Worm (Caenorhabditis elegans): ENCODE measurements around the gene M04B2.4.
A peak's percentile ranks its signal among the peaks of the same experiment; 100 is the strongest.

M04B2.4 gene

DNA sequence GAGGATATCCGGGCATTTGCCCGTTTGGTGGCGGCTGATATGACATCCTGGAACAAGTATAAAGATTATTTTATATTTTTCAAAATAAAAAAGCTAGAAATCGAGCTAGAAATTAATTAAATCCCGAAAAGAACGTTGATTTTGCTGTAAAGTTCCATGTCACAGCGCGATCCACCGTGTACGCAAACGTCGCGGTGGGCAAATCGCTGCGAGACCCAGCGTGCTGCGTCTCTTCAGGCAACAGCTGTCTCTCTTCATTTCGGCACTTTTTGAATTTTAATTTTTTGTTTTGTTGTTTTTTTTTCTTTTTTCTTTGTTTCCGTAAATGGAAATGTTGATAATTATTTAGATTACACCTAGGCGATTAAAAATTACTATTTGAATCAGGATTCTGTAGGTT is 45.3 kb upstream of the M04B2.4 start, which contains the start of gene sec-24.1 (continued):
- TF ChIP-seq Y48G9A.11 (GFP tag; IDR thresholded peaks at IDR 0.05), result no peak
- TF ChIP-seq ztf-7 (tag; optimal IDR thresholded peaks at IDR 0.05), result peak; percentile 73
- peak; percentile 80 for TF ChIP-seq lin-38 (GFP tag; IDR thresholded peaks at IDR 0.05)
- TF ChIP-seq D1046.2 (GFP tag; IDR thresholded peaks at IDR 0.05), result no peak
- TF ChIP-seq mxl-3 (GFP tag; optimal IDR thresholded peaks at IDR 0.05), result peak; percentile 25
- TF ChIP-seq hmg-1.1 (GFP tag; IDR thresholded peaks at IDR 0.05), result peak; percentile 92
- TF ChIP-seq mxl-2 (GFP tag; conservative IDR thresholded peaks at IDR 0.05), result no peak
- TF ChIP-seq arid-1 (GFP tag; conservative IDR thresholded peaks at IDR 0.05), result peak; percentile 77
- peak; percentile 92 for TF ChIP-seq mep-1 (tag; optimal IDR thresholded peaks at IDR 0.05)
- TF ChIP-seq daf-19 (GFP tag; conservative IDR thresholded peaks at IDR 0.05), result no peak
- 0 out of 2 replicates have a peak, but pooled peaks have one; percentile 55 for TF ChIP-seq zfp-3 (GFP tag; conservative IDR thresholded peaks at IDR 0.05)
- TF ChIP-seq lir-3 (tag; optimal IDR thresholded peaks at IDR 0.05), result no peak
- no peak for TF ChIP-seq cey-2 (tag; optimal IDR thresholded peaks at IDR 0.05; ENCODE audit: borderline replicate concordance, insufficient read depth)
- TF ChIP-seq unc-130 (GFP tag; optimal IDR thresholded peaks at IDR 0.05), result peak; percentile 28
- peak; percentile 35 for TF ChIP-seq F37D6.2 (tag; optimal IDR thresholded peaks at IDR 0.05)
- peak; percentile 41 for TF ChIP-seq F10B5.3 (tag; optimal IDR thresholded peaks at IDR 0.05)
- TF ChIP-seq ctbp-1 (GFP tag; IDR thresholded peaks at IDR 0.05), result peak; percentile 71
- no peak for TF ChIP-seq ceh-62 (tag; optimal IDR thresholded peaks at IDR 0.05)
- TF ChIP-seq dve-1 (tag; optimal IDR thresholded peaks at IDR 0.05; ENCODE audit: insufficient read depth), result peak; percentile 95
- TF ChIP-seq madf-9 (GFP tag; conservative IDR thresholded peaks at IDR 0.05), result peak; percentile 55; the same call in 1 of the 2 replicates
- TF ChIP-seq zfp-2 (tag; optimal IDR thresholded peaks at IDR 0.05), result peak; percentile 7
- 0 out of 2 replicates have a peak, but pooled peaks have one; percentile 16 for TF ChIP-seq snpc-1.2 (GFP tag; IDR thresholded peaks at IDR 0.05)
- TF ChIP-seq T20F7.1 (GFP tag; optimal IDR thresholded peaks at IDR 0.05), result peak; percentile 71
- 0 out of 2 replicates have a peak, but pooled peaks have one; percentile 44 for TF ChIP-seq saeg-2 (GFP tag; IDR thresholded peaks at IDR 0.05)
- peak; percentile 91 for TF ChIP-seq nhr-102 (tag; optimal IDR thresholded peaks at IDR 0.05)
- TF ChIP-seq spr-3 (GFP tag; optimal IDR thresholded peaks at IDR 0.05), result peak; percentile 28
- TF ChIP-seq ZK546.5 (tag; optimal IDR thresholded peaks at IDR 0.05), result peak in 1 of 2 experiments; percentile 18
- peak; percentile 44 for TF ChIP-seq nhr-10 (tag; optimal IDR thresholded peaks at IDR 0.05)
- TF ChIP-seq tag-97 (GFP tag; IDR thresholded peaks at IDR 0.05), result no peak
- peak; percentile 54 for TF ChIP-seq zip-2 (tag; optimal IDR thresholded peaks at IDR 0.05)
- no peak for TF ChIP-seq snpc-4 (tag; optimal IDR thresholded peaks at IDR 0.05)
- no peak for TF ChIP-seq Y75B8A.6 (GFP tag; IDR thresholded peaks at IDR 0.05)
- no peak for TF ChIP-seq ama-1 (optimal IDR thresholded peaks at IDR 0.05)
- no peak for TF ChIP-seq skn-1 (tag; optimal IDR thresholded peaks at IDR 0.05)
- no peak for TF ChIP-seq Y5F2A.4 (GFP tag; optimal IDR thresholded peaks at IDR 0.05)
- TF ChIP-seq nhr-42 (GFP tag; IDR thresholded peaks at IDR 0.05), result no peak
- peak; percentile 50; the same call in 1 of the 2 replicates for TF ChIP-seq mdt-29 (GFP tag; IDR thresholded peaks at IDR 0.05)
- no peak for TF ChIP-seq tra-1 (GFP tag; IDR thresholded peaks at IDR 0.05)
- peak; percentile 93 for TF ChIP-seq mes-2 (tag; optimal IDR thresholded peaks at IDR 0.05; ENCODE audit: poor library complexity, severe bottlenecking)
- peak; percentile 55 for TF ChIP-seq nhr-28 (tag; optimal IDR thresholded peaks at IDR 0.05)
- peak; percentile 71 for TF ChIP-seq spr-1 (tag; optimal IDR thresholded peaks at IDR 0.05)
- TF ChIP-seq lin-1 (GFP tag; IDR thresholded peaks at IDR 0.05), result no peak
- TF ChIP-seq dmd-6 (GFP tag; IDR thresholded peaks at IDR 0.05), result peak; percentile 54
- peak; percentile 67 for TF ChIP-seq aha-1 (tag)
- TF ChIP-seq php-3 (GFP tag; IDR thresholded peaks at IDR 0.05), result peak; percentile 65; the same call in 1 of the 2 replicates
- TF ChIP-seq nhr-111 (GFP tag; optimal IDR thresholded peaks at IDR 0.05), result no peak
- no peak for TF ChIP-seq pqm-1 (tag; optimal IDR thresholded peaks at IDR 0.05)
- TF ChIP-seq fkh-10 (GFP tag; optimal IDR thresholded peaks at IDR 0.05), result peak; percentile 42
- TF ChIP-seq unc-39 (tag; optimal IDR thresholded peaks at IDR 0.05), result no peak
- TF ChIP-seq lin-39 (tag; optimal IDR thresholded peaks at IDR 0.05), result no peak
- peak; percentile 46 for TF ChIP-seq nhr-11 (tag; optimal IDR thresholded peaks at IDR 0.05)
- TF ChIP-seq zip-11 (GFP tag; IDR thresholded peaks at IDR 0.05), result no peak

Data from whole organism, L4 larva.